Fruit fly (Drosophila melanogaster) S2 (cell line): Measurements from ENCODE around the gene IRSp53.

ENCODE experiments used
- CG8478 ChIP-seq: fragments of >200 bp; optimal IDR thresholded peaks from 2 replicates; lab custom pipeline; 2018
- CTCF ChIP-seq, 2 experiments: fragments of >200 bp; optimal IDR thresholded peaks; 2 replicates each; lab custom pipeline; 2018

dm6 chr3L:11199320-11199719 is 63.5 kb downstream of the IRSp53 start, which contains the start of gene CG7607:
- TF ChIP-seq CG8478 (lab: Kevin White, UChicago) (no peak), CTCF (optimal IDR thresholded peaks at IDR 0.05; lab: Kevin White, UChicago) (no peak)
